Worm (Caenorhabditis elegans): ENCODE data around the gene fip-7.

fip-7 gene

DNA sequence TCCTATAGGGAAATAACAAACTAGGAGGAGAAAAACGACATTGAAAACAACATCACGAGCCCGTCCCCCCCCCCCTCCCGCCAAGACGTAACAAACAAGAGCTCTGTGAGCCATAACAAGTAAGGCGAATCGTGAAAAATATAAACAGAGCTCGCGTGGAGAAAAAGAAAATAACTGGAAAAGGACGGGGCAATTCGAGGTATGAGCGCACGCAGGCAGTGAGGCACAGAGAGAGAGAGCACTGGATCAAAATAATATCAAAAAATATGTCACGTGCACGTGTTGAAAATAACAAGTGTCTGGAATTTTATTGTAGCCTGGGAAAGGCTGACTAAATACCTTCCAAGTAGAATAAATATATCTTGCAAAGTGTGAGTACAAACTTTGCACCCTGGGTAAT lies 32.7 kb downstream of the fip-7 start:
- TF ChIP-seq mdl-1 (tag; optimal IDR thresholded peaks at IDR 0.05) (peak in 1 of 2 experiments; percentile 37), hlh-30 (tag; optimal IDR thresholded peaks at IDR 0.05; ENCODE audit: insufficient read depth) (peak; percentile 31), lsy-2 (tag; optimal IDR thresholded peaks at IDR 0.05) (peak in 1 of 2 experiments; percentile 28), rbr-2 (tag; optimal IDR thresholded peaks at IDR 0.05) (peak; percentile 26), nhr-11 (tag; optimal IDR thresholded peaks at IDR 0.05) (peak; percentile 82), nhr-6 (tag; optimal IDR thresholded peaks at IDR 0.05) (peak; percentile 22), daf-16 (GFP tag; optimal IDR thresholded peaks at IDR 0.05) (no peak), daf-16 (tag; optimal IDR thresholded peaks at IDR 0.05) (peak; percentile 89), hlh-11 (tag; optimal IDR thresholded peaks at IDR 0.05) (peak; percentile 8), dve-1 (tag; optimal IDR thresholded peaks at IDR 0.05; ENCODE audit: insufficient read depth) (peak; percentile 24), hif-1 (tag; optimal IDR thresholded peaks at IDR 0.05) (peak in 1 of 2 experiments; percentile 3), F10B5.3 (tag; optimal IDR thresholded peaks at IDR 0.05) (no peak), arid-1 (GFP tag; conservative IDR thresholded peaks at IDR 0.05) (no peak), ceh-32 (tag; optimal IDR thresholded peaks at IDR 0.05; ENCODE audit: poor library complexity) (no peak)

DNA sequence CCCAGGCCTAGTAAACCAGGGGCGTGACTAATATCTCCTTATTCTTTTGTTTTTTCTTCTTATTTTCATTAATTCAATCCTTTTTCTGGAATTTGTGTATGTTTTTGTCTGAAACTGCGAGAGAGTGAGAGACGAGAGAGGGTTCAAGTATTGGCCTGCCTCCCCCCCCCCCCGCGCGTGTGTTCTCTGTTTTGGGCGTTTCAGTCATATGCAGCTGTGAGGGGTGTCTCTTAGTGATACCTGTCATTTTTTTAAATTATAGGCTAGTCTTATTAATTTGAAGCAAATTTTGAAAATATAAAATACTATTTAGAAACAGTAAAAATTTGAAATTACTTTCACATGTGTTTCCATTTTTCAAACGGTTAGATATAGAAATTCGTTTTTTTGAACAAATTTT lies 33.5 kb downstream of the fip-7 start:
- TF ChIP-seq nhr-25 (tag; optimal IDR thresholded peaks at IDR 0.05; ENCODE audit: borderline replicate concordance, insufficient read depth) (no peak), daf-16 (GFP tag; optimal IDR thresholded peaks at IDR 0.05) (no peak), daf-16 (tag; optimal IDR thresholded peaks at IDR 0.05) (peak; percentile 47), dve-1 (tag; optimal IDR thresholded peaks at IDR 0.05; ENCODE audit: insufficient read depth) (peak; percentile 38), hlh-11 (tag; optimal IDR thresholded peaks at IDR 0.05) (peak; percentile 7), nhr-28 (tag; optimal IDR thresholded peaks at IDR 0.05) (no peak), hlh-30 (tag; optimal IDR thresholded peaks at IDR 0.05; ENCODE audit: insufficient read depth) (peak; percentile 59)

DNA sequence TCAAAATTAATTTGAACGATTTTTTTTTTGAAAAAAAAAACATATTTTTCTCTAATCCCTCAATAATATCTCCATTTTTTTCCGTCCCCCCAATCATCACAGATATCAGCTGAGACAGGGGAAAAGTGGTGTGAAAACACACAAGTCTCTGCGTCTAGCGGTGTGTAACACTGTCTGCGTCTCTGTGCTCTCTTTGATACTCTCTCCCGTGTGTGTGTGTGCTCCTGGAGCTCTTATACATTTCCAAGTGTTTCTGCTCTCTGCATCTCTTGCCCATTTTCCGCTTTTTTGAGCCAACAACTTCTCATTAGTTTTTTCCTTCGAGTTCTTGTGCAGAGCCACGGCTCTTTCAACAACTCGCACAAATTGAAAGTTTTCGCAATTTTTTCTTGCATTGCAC lies 37.6 kb downstream of the fip-7 start:
- TF ChIP-seq lin-38 (GFP tag; IDR thresholded peaks at IDR 0.05) (peak; percentile 28; the same call in 1 of the 2 replicates), ctbp-1 (GFP tag; IDR thresholded peaks at IDR 0.05) (0 out of 2 replicates have a peak, but pooled peaks have one; percentile 45), fkh-10 (GFP tag; optimal IDR thresholded peaks at IDR 0.05) (peak; percentile 36), mxl-3 (GFP tag; optimal IDR thresholded peaks at IDR 0.05) (no peak), Y5F2A.4 (GFP tag; optimal IDR thresholded peaks at IDR 0.05) (no peak), rbr-2 (tag; optimal IDR thresholded peaks at IDR 0.05) (peak; percentile 29), daf-16 (GFP tag; optimal IDR thresholded peaks at IDR 0.05) (peak in 1 of 2 experiments; percentile 35), daf-16 (tag; optimal IDR thresholded peaks at IDR 0.05) (peak; percentile 72), mdl-1 (tag; optimal IDR thresholded peaks at IDR 0.05) (peak in 1 of 2 experiments; percentile 4), nhr-11 (tag; optimal IDR thresholded peaks at IDR 0.05) (peak; percentile 68), nhr-25 (tag; optimal IDR thresholded peaks at IDR 0.05; ENCODE audit: borderline replicate concordance, insufficient read depth) (no peak), zfp-2 (tag; optimal IDR thresholded peaks at IDR 0.05) (no peak), hif-1 (tag; optimal IDR thresholded peaks at IDR 0.05) (peak in 1 of 2 experiments; percentile 82), skn-1 (tag; optimal IDR thresholded peaks at IDR 0.05) (no peak), tra-1 (GFP tag; IDR thresholded peaks at IDR 0.05) (0 out of 2 replicates have a peak, but pooled peaks have one; percentile 20), pha-4 (GFP tag; IDR thresholded peaks at IDR 0.05) (peak; percentile 47; the same call in 1 of the 2 replicates), pha-4 (tag; optimal IDR thresholded peaks at IDR 0.05) (no peak), nhr-48 (tag; optimal IDR thresholded peaks at IDR 0.05) (no peak), madf-9 (GFP tag; conservative IDR thresholded peaks at IDR 0.05) (0 out of 2 replicates have a peak, but pooled peaks have one; percentile 21), T20F7.1 (GFP tag; optimal IDR thresholded peaks at IDR 0.05) (no peak), ztf-7 (tag; optimal IDR thresholded peaks at IDR 0.05) (no peak), madf-5 (GFP tag; IDR thresholded peaks at IDR 0.05) (no peak), dve-1 (tag; optimal IDR thresholded peaks at IDR 0.05; ENCODE audit: insufficient read depth) (peak; percentile 42), php-3 (GFP tag; IDR thresholded peaks at IDR 0.05) (no peak), lin-15B (tag; optimal IDR thresholded peaks at IDR 0.05) (no peak), lin-13 (GFP tag; optimal IDR thresholded peaks at IDR 0.05) (peak; percentile 45), nhr-28 (tag; optimal IDR thresholded peaks at IDR 0.05) (peak; percentile 31), lsy-2 (tag; optimal IDR thresholded peaks at IDR 0.05) (peak; percentile 27 to 74), mep-1 (tag; optimal IDR thresholded peaks at IDR 0.05) (peak; percentile 67), F10B5.3 (tag; optimal IDR thresholded peaks at IDR 0.05) (no peak), hmg-1.1 (GFP tag; IDR thresholded peaks at IDR 0.05) (peak; percentile 61), T26A8.4 (GFP tag; IDR thresholded peaks at IDR 0.05) (0 out of 2 replicates have a peak, but pooled peaks have one; percentile 18), hlh-30 (tag; optimal IDR thresholded peaks at IDR 0.05; ENCODE audit: insufficient read depth) (peak; percentile 56), dmd-6 (GFP tag; IDR thresholded peaks at IDR 0.05) (peak; percentile 44; the same call in 1 of the 2 replicates)
